Worm (Caenorhabditis elegans): ENCODE measurements around the gene Y41C4A.12.

- TF ChIP-seq ceh-48 (tag; optimal IDR thresholded peaks at IDR 0.05) (no peak), fkh-10 (GFP tag; optimal IDR thresholded peaks at IDR 0.05) (no peak), ets-4 (tag; optimal IDR thresholded peaks at IDR 0.05) (no peak), odd-2 (tag; optimal IDR thresholded peaks at IDR 0.05) (no peak), pqm-1 (tag; optimal IDR thresholded peaks at IDR 0.05) (no peak), pha-4 (tag; optimal IDR thresholded peaks at IDR 0.05) (no peak), unc-55 (GFP tag; optimal IDR thresholded peaks at IDR 0.05) (no peak), nhr-11 (tag; optimal IDR thresholded peaks at IDR 0.05) (no peak), nhr-232 (tag; optimal IDR thresholded peaks at IDR 0.05) (no peak), ceh-9 (tag; optimal IDR thresholded peaks at IDR 0.05) (no peak), eyg-1 (tag; optimal IDR thresholded peaks at IDR 0.05) (no peak), gmeb-2 (tag; optimal IDR thresholded peaks at IDR 0.05) (no peak), Y22D7AL.16 (tag; optimal IDR thresholded peaks at IDR 0.05) (no peak)
These were observed 5.1 kb downstream of the Y41C4A.12 start, which contains the start of gene Y41C4A.32 for ce11 chrIII:11721405-11721804.

Data from whole organism, late embryonic.